Fruit fly (Drosophila melanogaster) whole organism, embryonic: ENCODE results near the gene Vlet.

Experiments
- ATbp ChIP-seq: fragments of 200-800 bp; sonication (Bioruptor generic); optimal IDR thresholded peaks from 2 replicates; lab custom pipeline; 2017; ENCODE audit warnings: missing biosample characterization, mild to moderate bottlenecking, missing genetic modification characterization, missing genetic modification reagents
- Abd-B ChIP-seq: fragments of 200-800 bp; sonication (Bioruptor generic); optimal IDR thresholded peaks from 2 replicates; lab custom pipeline; 2018; ENCODE audit warnings: missing biosample characterization, mild to moderate bottlenecking, missing genetic modification characterization, moderate library complexity
- B-H2 ChIP-seq: fragments of 200-800 bp; sonication (Bioruptor generic); optimal IDR thresholded peaks from 2 replicates; lab custom pipeline; 2018; ENCODE audit warnings: missing biosample characterization, mild to moderate bottlenecking, missing genetic modification characterization
- Bgb ChIP-seq: fragments of 200-800 bp; sonication (Bioruptor generic); IDR thresholded peaks from 2 replicates; pipeline ENCODE4 v1.3.6; 2022; ENCODE audit warnings: missing biosample characterization, missing genetic modification characterization; ENCODE audit not compliant: partially characterized antibody
- Bteb2 ChIP-seq: fragments of 200-800 bp; sonication (Bioruptor generic); optimal IDR thresholded peaks from 2 replicates; lab custom pipeline; 2016; ENCODE audit warnings: missing biosample characterization, missing genetic modification characterization
- CG10321 ChIP-seq: fragments of 200-800 bp; sonication (Bioruptor generic); IDR thresholded peaks from 2 replicates; pipeline ENCODE4 v1.3.6; 2022; ENCODE audit warnings: missing biosample characterization, missing genetic modification characterization
- CG11560 ChIP-seq: fragments of 200-800 bp; sonication (Bioruptor generic); IDR thresholded peaks from 3 replicates; pipeline ENCODE4 v1.3.6; 2022; ENCODE audit warnings: missing biosample characterization, missing genetic modification characterization
- CG11696 ChIP-seq: fragments of 200-800 bp; sonication (Bioruptor generic); IDR thresholded peaks from 2 replicates; pipeline ENCODE4 v1.3.6; 2022; ENCODE audit warnings: missing biosample characterization, missing genetic modification characterization
- CG14014 ChIP-seq: fragments of 200-800 bp; sonication (Bioruptor generic); IDR thresholded peaks from 2 replicates; pipeline ENCODE4 v1.3.6; 2022; ENCODE audit warnings: missing biosample characterization, missing genetic modification characterization
- CG15601 ChIP-seq: fragments of 200-800 bp; sonication (Bioruptor generic); optimal IDR thresholded peaks from 3 replicates; lab custom pipeline; 2019; ENCODE audit warnings: missing biosample characterization, mild to moderate bottlenecking, missing genetic modification characterization, moderate library complexity
- CG16815 ChIP-seq: fragments of 200-800 bp; sonication (Bioruptor generic); optimal IDR thresholded peaks from 3 replicates; lab custom pipeline; 2017; ENCODE audit warnings: missing biosample characterization, mild to moderate bottlenecking, missing genetic modification characterization
- CG2678 ChIP-seq: fragments of 200-800 bp; sonication (Bioruptor generic); optimal IDR thresholded peaks from 3 replicates; lab custom pipeline; 2019; ENCODE audit warnings: missing biosample characterization, mild to moderate bottlenecking, missing genetic modification characterization, moderate library complexity
- CG3065 ChIP-seq: fragments of 200-800 bp; sonication (Bioruptor generic); optimal IDR thresholded peaks from 2 replicates; lab custom pipeline; 2016; ENCODE audit warnings: missing biosample characterization, missing genetic modification characterization
- CG34376 ChIP-seq: fragments of 200-800 bp; sonication (Bioruptor generic); optimal IDR thresholded peaks from 2 replicates; lab custom pipeline; 2018; ENCODE audit warnings: missing biosample characterization, mild to moderate bottlenecking, missing genetic modification characterization
- CG3995 ChIP-seq: fragments of 200-800 bp; sonication (Bioruptor generic); optimal IDR thresholded peaks from 3 replicates; lab custom pipeline; 2016; ENCODE audit warnings: missing biosample characterization, missing genetic modification characterization
- CG4707 ChIP-seq: fragments of 200-800 bp; sonication (Bioruptor generic); optimal IDR thresholded peaks from 2 replicates; lab custom pipeline; 2018; ENCODE audit warnings: missing biosample characterization, mild to moderate bottlenecking, missing genetic modification characterization, moderate library complexity
- CG6272 ChIP-seq: fragments of 200-800 bp; sonication (Bioruptor generic); IDR thresholded peaks from 2 replicates; pipeline ENCODE4 v1.3.6; 2022; ENCODE audit warnings: missing biosample characterization, missing genetic modification characterization
- CG6689 ChIP-seq: fragments of 200-800 bp; sonication (Bioruptor generic); IDR thresholded peaks from 2 replicates; pipeline ENCODE4 v1.3.6; 2022; ENCODE audit warnings: missing biosample characterization, missing genetic modification characterization
- CG8388 ChIP-seq: fragments of 200-800 bp; sonication (Bioruptor generic); optimal IDR thresholded peaks from 2 replicates; lab custom pipeline; 2019; ENCODE audit warnings: missing biosample characterization, mild to moderate bottlenecking, missing genetic modification characterization, moderate library complexity
- CG8765 ChIP-seq: fragments of 200-800 bp; sonication (Bioruptor generic); IDR thresholded peaks from 2 replicates; pipeline ENCODE4 v1.3.6; 2022; ENCODE audit warnings: missing biosample characterization, missing genetic modification characterization
- CG8924 ChIP-seq: fragments of 200-800 bp; optimal IDR thresholded peaks from 3 replicates; lab custom pipeline; 2019; ENCODE audit warnings: missing biosample characterization, mild to moderate bottlenecking, missing genetic modification characterization, moderate library complexity
- CG9727 ChIP-seq: fragments of 200-800 bp; sonication (Bioruptor generic); optimal IDR thresholded peaks from 3 replicates; lab custom pipeline; 2017; ENCODE audit warnings: missing biosample characterization, mild to moderate bottlenecking, missing genetic modification characterization
- CG9797 ChIP-seq: fragments of 200-800 bp; sonication (Bioruptor generic); optimal IDR thresholded peaks from 3 replicates; lab custom pipeline; 2018; ENCODE audit warnings: missing biosample characterization, mild to moderate bottlenecking, missing genetic modification characterization
- CHES-1-like ChIP-seq: fragments of 200-800 bp; sonication (Bioruptor generic); optimal IDR thresholded peaks from 2 replicates; lab custom pipeline; 2016; ENCODE audit warnings: missing biosample characterization, missing genetic modification characterization
- HHEX ChIP-seq: fragments of 200-800 bp; sonication (Bioruptor generic); optimal IDR thresholded peaks from 3 replicates; lab custom pipeline; 2017; ENCODE audit warnings: missing biosample characterization, mild to moderate bottlenecking, missing genetic modification characterization, missing genetic modification reagents
- HLH4C ChIP-seq: fragments of 200-800 bp; sonication (Bioruptor generic); IDR thresholded peaks from 3 replicates; pipeline ENCODE4 v1.3.6; 2022; ENCODE audit warnings: missing biosample characterization, missing genetic modification characterization; ENCODE audit not compliant: partially characterized antibody
- Hsf ChIP-seq: fragments of 200-800 bp; sonication (Bioruptor generic); optimal IDR thresholded peaks from 3 replicates; lab custom pipeline; 2016; ENCODE audit warnings: missing biosample characterization, missing genetic modification characterization
- Lpt ChIP-seq: fragments of >200 bp; optimal IDR thresholded peaks from 2 replicates; lab custom pipeline; 2018; ENCODE audit warnings: missing biosample characterization, missing genetic modification characterization
- Neu2 ChIP-seq: fragments of 200-800 bp; sonication (Bioruptor generic); optimal IDR thresholded peaks from 3 replicates; lab custom pipeline; 2016; ENCODE audit warnings: missing biosample characterization, missing genetic modification characterization, borderline replicate concordance
- NfI ChIP-seq: fragments of 200-800 bp; sonication (Bioruptor generic); optimal IDR thresholded peaks from 3 replicates; lab custom pipeline; 2018; ENCODE audit warnings: missing biosample characterization, mild to moderate bottlenecking, missing genetic modification characterization, moderate library complexity
- Ravus ChIP-seq: fragments of 200-800 bp; sonication (Bioruptor generic); IDR thresholded peaks from 2 replicates; pipeline ENCODE4 v1.3.6; 2022; ENCODE audit warnings: missing biosample characterization, missing genetic modification characterization
- amos ChIP-seq: fragments of 200-800 bp; sonication (Bioruptor generic); IDR thresholded peaks from 2 replicates; pipeline ENCODE4 v1.3.6; 2022; ENCODE audit warnings: missing biosample characterization, missing genetic modification characterization; ENCODE audit not compliant: partially characterized antibody
- ase ChIP-seq: fragments of 200-800 bp; sonication (Bioruptor generic); IDR thresholded peaks from 3 replicates; pipeline ENCODE4 v1.3.6; 2022; ENCODE audit warnings: missing biosample characterization, missing genetic modification characterization
- bowl ChIP-seq: fragments of 200-800 bp; sonication (Bioruptor generic); IDR thresholded peaks from 2 replicates; pipeline ENCODE4 v1.3.6; 2022; ENCODE audit warnings: missing biosample characterization, missing genetic modification characterization
- bsh ChIP-seq, 2 experiments: fragments of 200-800 bp; sonication (Bioruptor generic); optimal IDR thresholded peaks; 2 replicates each; lab custom pipeline; 2017 to 2018; ENCODE audit warnings: mild to moderate bottlenecking in 2 of 2, missing biosample characterization in 2 of 2, missing genetic modification characterization in 2 of 2, moderate library complexity in 1 of 2
- croc ChIP-seq: fragments of 200-800 bp; sonication (Bioruptor generic); conservative IDR thresholded peaks from 3 replicates; pipeline ENCODE4 v1.3.6; 2022; ENCODE audit warnings: missing biosample characterization, missing genetic modification characterization
- fd64A ChIP-seq: fragments of 200-800 bp; sonication (Bioruptor generic); optimal IDR thresholded peaks from 3 replicates; lab custom pipeline; 2018; ENCODE audit warnings: missing biosample characterization, mild to moderate bottlenecking, missing genetic modification characterization
- grn ChIP-seq: fragments of 200-800 bp; sonication (Bioruptor generic); optimal IDR thresholded peaks from 3 replicates; lab custom pipeline; 2017; ENCODE audit warnings: missing biosample characterization, missing genetic modification characterization
- hbn ChIP-seq: fragments of 200-800 bp; sonication (Bioruptor generic); IDR thresholded peaks from 2 replicates; pipeline ENCODE4 v1.3.6; 2022; ENCODE audit warnings: missing biosample characterization, missing genetic modification characterization; ENCODE audit not compliant: partially characterized antibody
- jumu ChIP-seq: fragments of 200-800 bp; sonication (Bioruptor generic); optimal IDR thresholded peaks from 3 replicates; lab custom pipeline; 2016; ENCODE audit warnings: missing biosample characterization, missing genetic modification characterization
- mld ChIP-seq: fragments of 200-800 bp; sonication (Bioruptor generic); IDR thresholded peaks from 3 replicates; pipeline ENCODE4 v1.3.6; 2022; ENCODE audit warnings: missing biosample characterization, missing genetic modification characterization; ENCODE audit not compliant: partially characterized antibody
- nau ChIP-seq: fragments of 200-800 bp; sonication (Bioruptor generic); optimal IDR thresholded peaks from 3 replicates; lab custom pipeline; 2017; ENCODE audit warnings: missing biosample characterization, mild to moderate bottlenecking, missing genetic modification characterization, missing genetic modification reagents
- nerfin-2 ChIP-seq: fragments of 200-800 bp; sonication (Bioruptor generic); IDR thresholded peaks from 2 replicates; pipeline ENCODE4 v1.3.6; 2022; ENCODE audit warnings: missing biosample characterization, missing genetic modification characterization; ENCODE audit not compliant: partially characterized antibody
- nom ChIP-seq: fragments of 200-800 bp; sonication (Bioruptor generic); optimal IDR thresholded peaks from 2 replicates; lab custom pipeline; 2017; ENCODE audit warnings: missing biosample characterization, missing genetic modification characterization, mild to moderate bottlenecking, moderate library complexity, missing genetic modification reagents
- otp ChIP-seq: fragments of 200-800 bp; sonication (Bioruptor generic); IDR thresholded peaks from 3 replicates; pipeline ENCODE4, ENCODE4 v1.3.6; 2022; ENCODE audit warnings: missing biosample characterization, missing genetic modification characterization
- seq ChIP-seq: fragments of 200-800 bp; sonication (Bioruptor generic); IDR thresholded peaks from 2 replicates; pipeline ENCODE4 v1.3.6; 2022; ENCODE audit warnings: missing biosample characterization, missing genetic modification characterization
- toy ChIP-seq: fragments of 200-800 bp; sonication (Bioruptor generic); IDR thresholded peaks from 2 replicates; pipeline ENCODE4 v1.3.6; 2022; ENCODE audit warnings: missing biosample characterization, missing genetic modification characterization
- twi ChIP-seq: fragments of 200-800 bp; optimal IDR thresholded peaks from 2 replicates; lab custom pipeline; 2019; ENCODE audit warnings: missing biosample characterization, mild to moderate bottlenecking, missing genetic modification characterization, moderate library complexity
- vvl ChIP-seq: fragments of 200-800 bp; sonication (Bioruptor generic); IDR thresholded peaks from 2 replicates; pipeline ENCODE4 v1.3.6; 2022; ENCODE audit warnings: missing biosample characterization, missing genetic modification characterization
- z ChIP-seq: fragments of 200-800 bp; sonication (Bioruptor generic); IDR thresholded peaks from 3 replicates; pipeline ENCODE4 v1.3.6; 2022; ENCODE audit warnings: missing biosample characterization, missing genetic modification characterization

Gene Vlet

dm6 chrX:11713808-11714528 lies 35.6 kb upstream of the Vlet start (continued):
- no peak for TF ChIP-seq fd64A (GFP tag; lab: Kevin White, UChicago)
- TF ChIP-seq CG14014: no peak
- TF ChIP-seq Bteb2: no peak
- no peak for TF ChIP-seq CG6689 (GFP tag; lab: Robert Waterston, UW)
- no peak for TF ChIP-seq ase
- TF ChIP-seq Bgb (GFP tag; lab: Robert Waterston, UW): no peak
- TF ChIP-seq CG10321 (GFP tag; lab: Robert Waterston, UW): no peak
- TF ChIP-seq nau: no peak
- TF ChIP-seq NfI (GFP tag; lab: Kevin White, UChicago): no peak
- no peak for TF ChIP-seq CG15601
- no peak for TF ChIP-seq nerfin-2 (GFP tag; lab: Robert Waterston, UW)
- no peak for TF ChIP-seq Lpt
- no peak for TF ChIP-seq otp
- peak in 1 of 2 experiments; percentile 55 for TF ChIP-seq bsh (GFP tag; optimal IDR thresholded peaks at IDR 0.05; lab: Kevin White, UChicago)
- no peak for TF ChIP-seq seq (GFP tag; lab: Robert Waterston, UW)
- TF ChIP-seq CG11560 (tag; lab: Robert Waterston, UW): no peak
- no peak for TF ChIP-seq croc
- TF ChIP-seq jumu: no peak
- no peak for TF ChIP-seq mld
- no peak for TF ChIP-seq Abd-B (GFP tag; lab: Kevin White, UChicago)
- no peak for TF ChIP-seq Hsf (GFP tag; lab: Kevin White, UChicago)
- no peak for TF ChIP-seq HLH4C (GFP tag; lab: Robert Waterston, UW)
- no peak for TF ChIP-seq CG8765 (GFP tag; lab: Robert Waterston, UW)
- TF ChIP-seq CG11696 (GFP tag; lab: Robert Waterston, UW): no peak
- TF ChIP-seq HHEX: no peak
- no peak for TF ChIP-seq CHES-1-like (GFP tag; lab: Kevin White, UChicago)
- TF ChIP-seq toy (GFP tag; lab: Robert Waterston, UW): no peak
- peak; percentile 35 for TF ChIP-seq CG34376
- no peak for TF ChIP-seq CG16815 (GFP tag; lab: Kevin White, UChicago)
- no peak for TF ChIP-seq grn (GFP tag; lab: Kevin White, UChicago)
- peak; percentile 65 for TF ChIP-seq nom (GFP tag; lab: Kevin White, UChicago)
- TF ChIP-seq ATbp (GFP tag; lab: Kevin White, UChicago): no peak
- no peak for TF ChIP-seq B-H2 (GFP tag; lab: Kevin White, UChicago)
- TF ChIP-seq CG9727 (GFP tag; lab: Kevin White, UChicago): no peak
- TF ChIP-seq CG9797 (GFP tag; lab: Kevin White, UChicago): no peak
- TF ChIP-seq vvl (GFP tag; lab: Robert Waterston, UW): peak; percentile 64
- no peak for TF ChIP-seq Ravus
- TF ChIP-seq CG4707 (GFP tag; lab: Kevin White, UChicago): no peak
- no peak for TF ChIP-seq hbn
- TF ChIP-seq CG3995 (GFP tag; lab: Kevin White, UChicago): no peak
- TF ChIP-seq CG8388 (GFP tag; lab: Kevin White, UChicago): no peak
- TF ChIP-seq amos: no peak
- TF ChIP-seq twi (tag; lab: Kevin White, UChicago): no peak
- TF ChIP-seq CG2678 (tag; lab: Kevin White, UChicago): peak; percentile 37
- no peak for TF ChIP-seq CG8924 (tag; lab: Kevin White, UChicago)
- no peak for TF ChIP-seq Neu2
- no peak for TF ChIP-seq bowl (GFP tag; lab: Robert Waterston, UW)
- TF ChIP-seq CG6272 (GFP tag; lab: Robert Waterston, UW): no peak
- TF ChIP-seq z (GFP tag; lab: Robert Waterston, UW): no peak
- TF ChIP-seq CG3065 (GFP tag; lab: Kevin White, UChicago): no peak
